Fruit fly (Drosophila melanogaster) whole organism, pupa: Measurements from ENCODE around the gene Cyp304a1.

ENCODE experiments used
- CG10348 ChIP-seq: fragments of 200-800 bp; sonication (Bioruptor generic); IDR thresholded peaks from 2 replicates; pipeline ENCODE4 v1.3.6; 2022; ENCODE audit warnings: missing biosample characterization, missing genetic modification characterization
- CG12605 ChIP-seq: fragments of 200-800 bp; sonication (Bioruptor generic); IDR thresholded peaks from 2 replicates; pipeline ENCODE4 v1.3.6; 2022; ENCODE audit warnings: missing biosample characterization, missing genetic modification characterization
- CG13204 ChIP-seq: fragments of 200-800 bp; sonication (Bioruptor generic); optimal IDR thresholded peaks from 2 replicates; lab custom pipeline; 2018; ENCODE audit warnings: missing biosample characterization, mild to moderate bottlenecking, missing genetic modification characterization, moderate library complexity
- CG14655 ChIP-seq: fragments of 200-800 bp; sonication (Bioruptor generic); optimal IDR thresholded peaks from 3 replicates; lab custom pipeline; 2017; ENCODE audit warnings: mild to moderate bottlenecking, missing biosample characterization, missing genetic modification reagents, missing genetic modification characterization
- CG15710 ChIP-seq: fragments of 200-800 bp; sonication (Bioruptor generic); optimal IDR thresholded peaks from 2 replicates; lab custom pipeline; 2018; ENCODE audit warnings: missing biosample characterization, mild to moderate bottlenecking, missing genetic modification characterization, moderate library complexity
- CG17806 ChIP-seq: fragments of 200-800 bp; sonication (Bioruptor generic); optimal IDR thresholded peaks from 2 replicates; lab custom pipeline; 2018; ENCODE audit warnings: missing biosample characterization, mild to moderate bottlenecking, missing genetic modification characterization, moderate library complexity
- CG32121 ChIP-seq: fragments of 200-800 bp; sonication (Bioruptor generic); IDR thresholded peaks from 2 replicates; pipeline ENCODE4 v1.3.6; 2022; ENCODE audit warnings: missing biosample characterization, missing genetic modification characterization
- CG34367 ChIP-seq: fragments of 200-800 bp; sonication (Bioruptor generic); optimal IDR thresholded peaks from 2 replicates; lab custom pipeline; 2018; ENCODE audit warnings: missing biosample characterization, mild to moderate bottlenecking, missing genetic modification characterization
- CG4496 ChIP-seq: fragments of 200-800 bp; sonication (Bioruptor generic); IDR thresholded peaks from 3 replicates; pipeline ENCODE4 v1.3.6; 2022; ENCODE audit warnings: missing biosample characterization, missing genetic modification characterization
- CG8159 ChIP-seq: fragments of 200-800 bp; sonication (Bioruptor generic); optimal IDR thresholded peaks from 3 replicates; lab custom pipeline; 2018; ENCODE audit warnings: missing biosample characterization, mild to moderate bottlenecking, missing genetic modification characterization, moderate library complexity
- CG8301 ChIP-seq: fragments of 200-800 bp; sonication (Bioruptor generic); optimal IDR thresholded peaks from 2 replicates; lab custom pipeline; 2018; ENCODE audit warnings: missing biosample characterization, mild to moderate bottlenecking, missing genetic modification characterization
- CG9948 ChIP-seq: fragments of 200-800 bp; sonication (Bioruptor generic); optimal IDR thresholded peaks from 2 replicates; lab custom pipeline; 2018; ENCODE audit warnings: missing biosample characterization, mild to moderate bottlenecking, missing genetic modification characterization, moderate library complexity
- D1 ChIP-seq: fragments of 200-800 bp; sonication (Bioruptor generic); optimal IDR thresholded peaks from 2 replicates; lab custom pipeline; 2018; ENCODE audit warnings: missing biosample characterization, mild to moderate bottlenecking, missing genetic modification characterization, moderate library complexity
- EcR ChIP-seq: fragments of 200-800 bp; sonication (Bioruptor generic); optimal IDR thresholded peaks from 3 replicates; lab custom pipeline; 2019; ENCODE audit warnings: missing biosample characterization, missing genetic modification characterization, mild to moderate bottlenecking, moderate library complexity, missing genetic modification reagents
- Ets98B ChIP-seq: fragments of 200-800 bp; sonication (Bioruptor generic); IDR thresholded peaks from 2 replicates; pipeline ENCODE4 v1.3.6; 2022; ENCODE audit warnings: missing biosample characterization, missing genetic modification characterization
- Pif1A ChIP-seq: fragments of 200-800 bp; sonication (Bioruptor generic); optimal IDR thresholded peaks from 3 replicates; lab custom pipeline; 2016; ENCODE audit warnings: missing biosample characterization, missing genetic modification characterization
- Pif1B ChIP-seq: fragments of 200-800 bp; sonication (Bioruptor generic); optimal IDR thresholded peaks from 3 replicates; lab custom pipeline; 2016; ENCODE audit warnings: missing biosample characterization, missing genetic modification characterization
- Snoo ChIP-seq: fragments of 200-800 bp; sonication (Bioruptor generic); optimal IDR thresholded peaks from 3 replicates; lab custom pipeline; 2017; ENCODE audit warnings: missing biosample characterization, mild to moderate bottlenecking, missing genetic modification characterization, inconsistent platforms
- fd96Ca ChIP-seq: fragments of 200-800 bp; sonication (Bioruptor generic); IDR thresholded peaks from 3 replicates; pipeline ENCODE4 v1.3.6; 2022; ENCODE audit warnings: missing biosample characterization, missing genetic modification characterization
- gl ChIP-seq: fragments of 200-800 bp; sonication (Bioruptor generic); optimal IDR thresholded peaks from 2 replicates; lab custom pipeline; 2018; ENCODE audit warnings: missing biosample characterization, mild to moderate bottlenecking, missing genetic modification characterization
- rn ChIP-seq: fragments of 200-800 bp; sonication (Bioruptor generic); IDR thresholded peaks from 2 replicates; pipeline ENCODE4 v1.3.6; 2022; ENCODE audit warnings: missing biosample characterization, missing genetic modification characterization

Gene Cyp304a1

dm6 chr3R:12963491-12963890 lies at the start of gene Cyp304a1:
Gene Cyp304a1, plus strand, starts transcription at chr3R:12963791.
- TF ChIP-seq Pif1B (GFP tag; lab: Kevin White, UChicago) (no peak), Snoo (no peak), CG34367 (tag; lab: Kevin White, UChicago) (no peak), CG8159 (tag; lab: Kevin White, UChicago) (no peak), CG8301 (tag; lab: Kevin White, UChicago) (no peak), CG10348 (GFP tag; lab: Robert Waterston, UW) (no peak), CG14655 (GFP tag; lab: Kevin White, UChicago) (no peak), rn (GFP tag; lab: Robert Waterston, UW) (no peak), EcR (GFP tag; lab: Kevin White, UChicago) (no peak), Pif1A (GFP tag; lab: Kevin White, UChicago) (no peak), CG12605 (no peak)

dm6 chr3R:12915811-12916210 lies 47.8 kb upstream of the Cyp304a1 start, which contains the start of gene beat-Vb:
Gene beat-Vb, plus strand, starts transcription at chr3R:12916056.
- TF ChIP-seq CG34367 (tag; lab: Kevin White, UChicago) (no peak), CG32121 (GFP tag; lab: Robert Waterston, UW) (no peak)

dm6 chr3R:12957388-12957787 lies 6.2 kb upstream of the Cyp304a1 start:
- TF ChIP-seq CG34367 (tag; lab: Kevin White, UChicago): peak; percentile 12
- peak; percentile 46 for TF ChIP-seq CG8159 (tag; lab: Kevin White, UChicago)
- TF ChIP-seq CG15710 (tag; lab: Kevin White, UChicago): peak; percentile 44
- TF ChIP-seq CG13204: no peak
- peak; percentile 20 for TF ChIP-seq CG9948 (tag; lab: Kevin White, UChicago)
- no peak for TF ChIP-seq CG32121 (GFP tag; lab: Robert Waterston, UW)
- TF ChIP-seq Pif1A (GFP tag; lab: Kevin White, UChicago): peak; percentile 31
- 0 out of 3 replicates have a peak, but pooled peaks have one; percentile 9 for TF ChIP-seq fd96Ca (GFP tag; lab: Robert Waterston, UW)

dm6 chr3R:12960227-12960626 lies 3.4 kb upstream of the Cyp304a1 start:
- TF ChIP-seq Ets98B (GFP tag; lab: Robert Waterston, UW): no peak
- TF ChIP-seq EcR (GFP tag; lab: Kevin White, UChicago): peak; percentile 47
- no peak for TF ChIP-seq Pif1A (GFP tag; lab: Kevin White, UChicago)
- 0 out of 3 replicates have a peak, but pooled peaks have one; percentile 16 for TF ChIP-seq CG4496

- TF ChIP-seq CG15710 (tag; lab: Kevin White, UChicago) (no peak), Pif1A (GFP tag; lab: Kevin White, UChicago) (peak; percentile 8), D1 (peak; percentile 35), CG4496 (0 out of 3 replicates have a peak, but pooled peaks have one; percentile 48), EcR (GFP tag; lab: Kevin White, UChicago) (peak; percentile 95)
Measured at dm6 chr3R:12960929-12961855, 2.4 kb upstream of the Cyp304a1 start, which contains the start of gene Spc25. Gene Spc25, plus strand, starts transcription at chr3R:12961745.

dm6 chr3R:12962612-12963011 lies 979 bp upstream of the Cyp304a1 start:
- TF ChIP-seq fd96Ca (GFP tag; lab: Robert Waterston, UW) (no peak), CG14655 (GFP tag; lab: Kevin White, UChicago) (no peak), Ets98B (GFP tag; lab: Robert Waterston, UW) (no peak), gl (tag; lab: Kevin White, UChicago) (no peak), EcR (GFP tag; lab: Kevin White, UChicago) (peak; percentile 30), CG8301 (tag; lab: Kevin White, UChicago) (no peak), CG34367 (tag; lab: Kevin White, UChicago) (no peak), CG17806 (tag; lab: Kevin White, UChicago) (no peak)

- no peak for TF ChIP-seq CG32121 (GFP tag; lab: Robert Waterston, UW)
- no peak for TF ChIP-seq EcR (GFP tag; lab: Kevin White, UChicago)
- TF ChIP-seq CG9948 (tag; lab: Kevin White, UChicago): no peak
- TF ChIP-seq CG8301 (tag; lab: Kevin White, UChicago): no peak
- TF ChIP-seq CG15710 (tag; lab: Kevin White, UChicago): no peak
- TF ChIP-seq Snoo: no peak
- no peak for TF ChIP-seq CG12605
- no peak for TF ChIP-seq CG17806 (tag; lab: Kevin White, UChicago)
- TF ChIP-seq D1: no peak
- TF ChIP-seq Pif1A (GFP tag; lab: Kevin White, UChicago): no peak
- TF ChIP-seq fd96Ca (GFP tag; lab: Robert Waterston, UW): no peak
- TF ChIP-seq CG34367 (tag; lab: Kevin White, UChicago): no peak
- no peak for TF ChIP-seq CG10348 (GFP tag; lab: Robert Waterston, UW)
- no peak for TF ChIP-seq gl (tag; lab: Kevin White, UChicago)
- no peak for TF ChIP-seq Ets98B (GFP tag; lab: Robert Waterston, UW)
Measured at dm6 chr3R:12964043-12964442, 452 bp downstream of the Cyp304a1 start.
